Worm (Caenorhabditis elegans) whole organism, late embryonic: ENCODE data around the gene R07E5.4.

Experiments used
- C38D4.7 ChIP-seq: fragments of 200-800 bp; sonication (Bioruptor generic); optimal IDR thresholded peaks from 2 replicates; lab custom pipeline; 2018; ENCODE audit warnings: mild to moderate bottlenecking, missing genetic modification characterization, moderate library complexity, missing compliant biosample characterization
- K02D7.2 ChIP-seq: sonication (generic microtip); optimal IDR thresholded peaks from 2 replicates; lab custom pipeline; 2017; ENCODE audit warnings: mild to moderate bottlenecking, missing genetic modification characterization, missing compliant biosample characterization
- K09A11.1 ChIP-seq: sonication (generic microtip); optimal IDR thresholded peaks from 2 replicates; lab custom pipeline; 2017; ENCODE audit warnings: antibody characterized with exemption, mild to moderate bottlenecking, missing genetic modification characterization, missing compliant biosample characterization; ENCODE audit not compliant: insufficient read depth
- ceh-14 ChIP-seq: sonication (generic microtip); optimal IDR thresholded peaks from 2 replicates; lab custom pipeline; 2016; ENCODE audit warnings: missing genotype, missing genetic modification characterization, missing compliant biosample characterization
- ceh-18 ChIP-seq: sonication (generic microtip); optimal IDR thresholded peaks from 2 replicates; lab custom pipeline; 2016; ENCODE audit warnings: missing genetic modification characterization, missing compliant biosample characterization
- ceh-19 ChIP-seq: fragments of 200-800 bp; sonication (Bioruptor generic); optimal IDR thresholded peaks from 2 replicates; lab custom pipeline; 2018; ENCODE audit warnings: mild to moderate bottlenecking, missing genetic modification characterization, missing compliant biosample characterization
- ceh-22 ChIP-seq: sonication (generic microtip); optimal IDR thresholded peaks from 2 replicates; lab custom pipeline; 2017; ENCODE audit warnings: missing biosample characterization, missing genetic modification characterization
- ceh-31 ChIP-seq: sonication (generic microtip); optimal IDR thresholded peaks from 2 replicates; lab custom pipeline; 2016; ENCODE audit warnings: missing genetic modification characterization, missing compliant biosample characterization
- ceh-45 ChIP-seq: fragments of 200-800 bp; sonication (Bioruptor generic); IDR thresholded peaks from 2 replicates; pipeline ENCODE4 v1.3.6; 2022; ENCODE audit warnings: missing genetic modification reagents, missing genetic modification characterization, missing compliant biosample characterization
- che-1 ChIP-seq: sonication (generic microtip); optimal IDR thresholded peaks from 2 replicates; lab custom pipeline; 2016; ENCODE audit warnings: mild to moderate bottlenecking, missing genetic modification characterization, missing compliant biosample characterization
- dve-1 ChIP-seq: sonication (generic microtip); optimal IDR thresholded peaks from 2 replicates; lab custom pipeline; 2017; ENCODE audit warnings: antibody characterized with exemption, mild to moderate bottlenecking, missing genetic modification characterization, missing compliant biosample characterization
- elt-2 ChIP-seq: sonication (generic microtip); optimal IDR thresholded peaks from 2 replicates; lab custom pipeline; 2016; ENCODE audit warnings: missing genetic modification reagents, missing genetic modification characterization, missing compliant biosample characterization
- ets-4 ChIP-seq: sonication (generic microtip); optimal IDR thresholded peaks from 2 replicates; lab custom pipeline; 2016; ENCODE audit warnings: missing genetic modification characterization, missing compliant biosample characterization
- fax-1 ChIP-seq: sonication (generic microtip); optimal IDR thresholded peaks from 2 replicates; lab custom pipeline; 2016; ENCODE audit warnings: missing genotype, missing genetic modification characterization, missing compliant biosample characterization
- gmeb-2 ChIP-seq: sonication (generic microtip); optimal IDR thresholded peaks from 2 replicates; lab custom pipeline; 2016; ENCODE audit warnings: missing genetic modification characterization, inconsistent platforms, missing compliant biosample characterization
- hlh-13 ChIP-seq: fragments of 200-800 bp; sonication (Bioruptor generic); optimal IDR thresholded peaks from 2 replicates; lab custom pipeline; 2018; ENCODE audit warnings: mild to moderate bottlenecking, missing genetic modification characterization, missing compliant biosample characterization
- hlh-30 ChIP-seq: sonication (generic microtip); optimal IDR thresholded peaks from 2 replicates; lab custom pipeline; 2017; ENCODE audit warnings: antibody characterized with exemption, missing genetic modification characterization, missing compliant biosample characterization; ENCODE audit not compliant: insufficient read depth
- mec-3 ChIP-seq: sonication (generic microtip); optimal IDR thresholded peaks from 2 replicates; lab custom pipeline; 2016; ENCODE audit warnings: borderline replicate concordance, missing genetic modification characterization, missing compliant biosample characterization
- nfya-1 ChIP-seq: sonication (generic microtip); optimal IDR thresholded peaks from 2 replicates; lab custom pipeline; 2017; ENCODE audit warnings: missing genetic modification characterization, mild to moderate bottlenecking, missing compliant biosample characterization, antibody characterized with exemption, moderate library complexity
- pag-3 ChIP-seq: sonication (generic microtip); optimal IDR thresholded peaks from 2 replicates; lab custom pipeline; 2016; ENCODE audit warnings: missing compliant biosample characterization, missing genetic modification characterization, borderline replicate concordance
- pat-9 ChIP-seq: fragments of 200-800 bp; sonication (Bioruptor generic); optimal IDR thresholded peaks from 2 replicates; lab custom pipeline; 2018; ENCODE audit warnings: mild to moderate bottlenecking, missing genetic modification characterization, moderate library complexity, missing compliant biosample characterization
- pax-1 ChIP-seq: fragments of 150-350 bp; optimal IDR thresholded peaks from 2 replicates; lab custom pipeline; 2014; ENCODE audit warnings: missing biosample characterization, missing genetic modification characterization
- pha-2 ChIP-seq: sonication (generic microtip); optimal IDR thresholded peaks from 2 replicates; lab custom pipeline; 2017; ENCODE audit warnings: mild to moderate bottlenecking, missing genetic modification characterization, missing compliant biosample characterization
- pqm-1 ChIP-seq: sonication (generic microtip); optimal IDR thresholded peaks from 2 replicates; lab custom pipeline; 2016; ENCODE audit warnings: missing genetic modification characterization, missing compliant biosample characterization
- pros-1 ChIP-seq: fragments of 150-350 bp; optimal IDR thresholded peaks from 2 replicates; lab custom pipeline; 2014; ENCODE audit warnings: missing biosample characterization, missing genetic modification reagents, missing genetic modification characterization
- ref-2 ChIP-seq: sonication (generic microtip); optimal IDR thresholded peaks from 2 replicates; lab custom pipeline; 2016; ENCODE audit warnings: missing genetic modification characterization, missing compliant biosample characterization
- rnt-1 ChIP-seq: sonication (generic microtip); optimal IDR thresholded peaks from 2 replicates; lab custom pipeline; 2016; ENCODE audit warnings: missing genetic modification characterization, missing compliant biosample characterization
- sdc-2 ChIP-seq: sonication (generic microtip); optimal IDR thresholded peaks from 2 replicates; lab custom pipeline; 2016; ENCODE audit warnings: missing genotype, missing genetic modification characterization, missing compliant biosample characterization
- sox-2 ChIP-seq: fragments of 200-800 bp; sonication (Bioruptor generic); IDR thresholded peaks from 2 replicates; pipeline ENCODE4 v1.3.6; 2022; ENCODE audit warnings: missing genetic modification reagents, missing genetic modification characterization, missing compliant biosample characterization
- tbx-7 ChIP-seq: sonication (generic microtip); optimal IDR thresholded peaks from 2 replicates; lab custom pipeline; 2016; ENCODE audit warnings: missing genotype, missing genetic modification characterization, missing compliant biosample characterization
- unc-55 ChIP-seq: sonication (generic microtip); optimal IDR thresholded peaks from 2 replicates; lab custom pipeline; 2017; ENCODE audit warnings: missing biosample characterization, missing genetic modification reagents, missing genetic modification characterization
- unc-86 ChIP-seq: sonication (generic microtip); optimal IDR thresholded peaks from 2 replicates; lab custom pipeline; 2016; ENCODE audit warnings: missing genetic modification characterization, missing compliant biosample characterization

The R07E5.4 gene

ce11 chrIII:4356384-4356783, 38.2 kb upstream of the R07E5.4 start, which contains the start of gene mnp-1:
mnp-1 (plus strand) TSS chrIII:4356594.
- TF ChIP-seq pat-9 (tag; lab: Kevin White, UChicago) (no peak), ceh-31 (tag; lab: Kevin White, UChicago) (no peak)

DNA sequence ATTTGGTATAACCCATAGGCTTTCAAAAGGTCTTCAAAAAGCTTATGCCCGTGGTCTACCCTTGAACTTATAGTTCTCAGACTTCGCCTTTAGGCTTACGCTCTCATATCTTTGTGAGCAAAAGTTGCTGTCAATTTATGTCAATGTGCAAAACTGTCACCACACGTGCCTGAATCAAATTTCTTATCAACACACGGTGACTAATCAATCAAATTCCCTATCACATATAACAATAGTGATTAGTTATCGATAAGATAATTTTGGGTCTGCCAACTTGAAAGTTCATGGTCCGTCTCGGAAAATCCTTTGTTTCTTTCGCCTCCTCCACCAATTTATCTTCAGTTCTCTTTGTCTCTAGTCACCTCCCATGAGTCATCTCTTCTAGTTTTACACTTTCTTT, 37.2 kb upstream of the R07E5.4 start:
- TF ChIP-seq fax-1 (tag; lab: Kevin White, UChicago) (no peak), elt-2 (tag; lab: Kevin White, UChicago) (peak; percentile 93), unc-55 (GFP tag; lab: Kevin White, UChicago) (peak; percentile 63)

ce11 chrIII:4358345-4358744, 36.3 kb upstream of the R07E5.4 start:
- TF ChIP-seq dve-1 (no peak), ceh-18 (tag; lab: Kevin White, UChicago) (peak; percentile 14), pat-9 (tag; lab: Kevin White, UChicago) (peak; percentile 30), nfya-1 (peak; percentile 22), unc-55 (GFP tag; lab: Kevin White, UChicago) (peak; percentile 93), rnt-1 (tag; lab: Kevin White, UChicago) (peak; percentile 32), ref-2 (tag; lab: Kevin White, UChicago) (no peak), ceh-19 (GFP tag; lab: Kevin White, UChicago) (no peak), hlh-30 (tag; lab: Kevin White, UChicago) (no peak), sox-2 (GFP tag; lab: Robert Waterston, UW) (no peak)

DNA sequence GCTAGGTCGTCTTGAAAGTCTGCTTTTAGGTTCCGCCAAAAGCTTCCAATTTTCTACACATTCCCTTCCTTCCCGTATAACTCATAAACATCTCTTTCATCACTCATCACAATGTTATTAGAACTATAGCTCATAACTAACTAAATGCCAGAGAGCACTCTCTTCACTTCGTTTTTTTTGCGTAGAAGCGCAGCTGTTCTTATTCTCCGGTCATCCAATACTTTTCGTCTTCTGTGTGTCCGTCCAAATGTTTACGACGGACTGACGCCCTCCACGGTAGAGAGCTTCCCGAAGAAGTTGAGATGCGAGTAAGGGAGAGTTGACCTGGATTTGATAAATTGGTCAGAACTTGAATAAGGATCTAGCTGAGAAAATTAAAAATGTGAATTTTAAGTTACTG, 35.4 kb upstream of the R07E5.4 start:
- TF ChIP-seq K02D7.2 (tag; lab: Kevin White, UChicago) = no peak

DNA sequence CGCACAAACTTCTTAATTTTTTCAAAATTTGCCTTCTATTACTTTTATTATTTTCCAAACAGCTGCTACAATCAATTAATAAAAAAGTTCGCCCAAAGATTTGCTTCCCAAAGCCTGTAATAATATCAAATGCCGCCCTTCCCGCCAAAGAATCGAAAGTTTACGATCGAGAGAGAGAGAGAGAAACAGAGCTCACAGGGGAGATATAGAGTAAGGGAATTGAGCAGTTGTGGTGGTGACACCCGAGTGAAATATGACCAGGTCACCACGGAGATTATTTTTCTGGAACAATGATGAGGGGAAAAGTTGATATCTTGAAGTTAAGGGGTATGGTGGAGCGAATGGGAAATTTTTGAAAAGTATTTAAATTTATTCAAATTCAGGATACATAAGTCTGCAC, 34.7 kb upstream of the R07E5.4 start:
- no peak for TF ChIP-seq pros-1 (tag; lab: Kevin White, UChicago)
- no peak for TF ChIP-seq K09A11.1
- no peak for TF ChIP-seq pha-2 (tag; lab: Kevin White, UChicago)
- TF ChIP-seq unc-55 (GFP tag; lab: Kevin White, UChicago) = peak; percentile 33
- TF ChIP-seq unc-86 (tag; lab: Kevin White, UChicago) = no peak
- TF ChIP-seq hlh-13 = no peak
- no peak for TF ChIP-seq gmeb-2 (tag; lab: Kevin White, UChicago)
- no peak for TF ChIP-seq fax-1 (tag; lab: Kevin White, UChicago)
- no peak for TF ChIP-seq ceh-22 (tag; lab: Kevin White, UChicago)

DNA sequence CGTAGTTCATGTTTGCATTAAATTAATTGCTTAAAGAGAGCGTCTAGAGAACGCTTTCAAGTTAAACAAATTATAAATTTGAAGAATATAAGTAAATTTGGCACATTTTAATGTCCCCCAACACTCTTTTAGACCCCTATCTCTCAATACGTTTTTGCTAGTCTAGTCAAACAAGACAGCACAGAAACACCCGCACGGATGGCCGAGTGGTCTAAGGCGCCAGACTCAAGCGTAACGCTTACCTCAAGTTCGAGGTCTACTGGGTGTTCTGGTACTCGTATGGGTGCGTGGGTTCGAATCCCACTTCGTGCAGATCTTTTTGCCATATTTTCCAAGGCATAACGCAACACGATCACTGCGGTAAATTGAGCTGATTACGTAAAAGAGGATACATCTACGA, 32.3 kb upstream of the R07E5.4 start:
- TF ChIP-seq ceh-45 (GFP tag; lab: Robert Waterston, UW) (no peak), ets-4 (tag; lab: Kevin White, UChicago) (no peak), mec-3 (no peak), sox-2 (GFP tag; lab: Robert Waterston, UW) (no peak), sdc-2 (tag; lab: Kevin White, UChicago) (no peak), ref-2 (tag; lab: Kevin White, UChicago) (peak; percentile 29)

DNA sequence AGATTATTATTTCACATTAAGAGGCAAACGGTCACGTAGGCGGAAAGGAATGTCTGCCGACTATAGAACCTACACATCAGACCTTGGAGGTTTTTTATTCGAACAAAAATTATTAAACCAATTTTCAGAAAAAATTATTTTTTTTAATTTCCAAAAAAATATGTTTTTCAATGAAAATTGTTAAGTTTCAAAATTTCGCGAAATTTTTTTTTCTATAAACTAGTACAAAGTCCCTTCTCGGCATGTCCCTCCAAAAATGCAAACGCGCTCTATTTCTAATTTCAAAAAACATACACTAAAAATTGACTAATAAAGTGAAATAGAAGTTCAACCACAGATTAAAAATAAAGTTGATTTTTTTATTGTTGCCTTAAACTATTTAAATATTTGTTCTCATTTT, 29.6 kb upstream of the R07E5.4 start, which contains the start of gene ckb-1:
TSS of gene ckb-1 (plus strand) at position 301 of the 400 bp plus-strand sequence.
- TF ChIP-seq unc-55 (GFP tag; lab: Kevin White, UChicago) (no peak), C38D4.7 (GFP tag; lab: Kevin White, UChicago) (no peak)

DNA sequence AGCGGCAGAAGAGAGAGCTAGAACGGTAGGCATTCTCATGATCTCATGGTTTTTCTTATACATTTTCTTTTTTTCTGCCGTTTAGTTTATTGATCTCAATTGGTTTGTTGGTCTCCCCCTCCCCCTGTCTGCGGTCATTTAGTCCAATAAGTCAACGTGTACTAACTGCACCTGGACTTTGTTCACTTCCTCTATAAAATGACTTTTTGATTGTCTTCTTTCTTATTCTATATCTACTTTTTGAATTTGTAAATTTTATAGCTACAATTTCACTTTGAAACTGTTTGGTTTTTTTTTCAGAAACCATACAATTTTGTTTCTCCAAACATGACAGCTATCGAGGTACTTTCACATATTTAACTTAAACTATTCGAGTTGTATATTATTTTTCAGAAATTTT, 26.9 kb upstream of the R07E5.4 start, which contains the start of gene ckb-2:
TSS of gene ckb-2 (plus strand) at position 301 of the 400 bp plus-strand sequence.
- TF ChIP-seq pax-1 = no peak
- no peak for TF ChIP-seq pros-1 (tag; lab: Kevin White, UChicago)
- no peak for TF ChIP-seq che-1 (tag; lab: Kevin White, UChicago)
- TF ChIP-seq ceh-14 = no peak
- no peak for TF ChIP-seq pqm-1 (tag; lab: Kevin White, UChicago)
- no peak for TF ChIP-seq ceh-45 (GFP tag; lab: Robert Waterston, UW)
- TF ChIP-seq tbx-7 (tag; lab: Kevin White, UChicago) = no peak
- TF ChIP-seq K02D7.2 (tag; lab: Kevin White, UChicago) = no peak
- TF ChIP-seq pag-3 (tag; lab: Kevin White, UChicago) = no peak
- no peak for TF ChIP-seq mec-3
- TF ChIP-seq ceh-31 (tag; lab: Kevin White, UChicago) = no peak
- TF ChIP-seq ceh-19 (GFP tag; lab: Kevin White, UChicago) = no peak
- no peak for TF ChIP-seq gmeb-2 (tag; lab: Kevin White, UChicago)
- TF ChIP-seq, all 69 proteins: peak for 0
